Worm (Caenorhabditis elegans) whole organism, late embryonic: ENCODE measurements around the gene pus-1.

Source experiments
- C08G9.2 ChIP-seq: sonication (generic microtip); optimal IDR thresholded peaks from 2 replicates; lab custom pipeline; 2016; ENCODE audit warnings: mild to moderate bottlenecking, missing genetic modification characterization, moderate library complexity, missing compliant biosample characterization
- C38D4.7 ChIP-seq: fragments of 200-800 bp; sonication (Bioruptor generic); optimal IDR thresholded peaks from 2 replicates; lab custom pipeline; 2018; ENCODE audit warnings: mild to moderate bottlenecking, missing genetic modification characterization, moderate library complexity, missing compliant biosample characterization
- T23F11.4 ChIP-seq: fragments of 200-800 bp; sonication (Bioruptor generic); optimal IDR thresholded peaks from 2 replicates; lab custom pipeline; 2018; ENCODE audit warnings: mild to moderate bottlenecking, missing genetic modification characterization, missing compliant biosample characterization
- Y22D7AL.16 ChIP-seq: sonication (generic microtip); optimal IDR thresholded peaks from 2 replicates; lab custom pipeline; 2016; ENCODE audit warnings: missing genetic modification characterization, missing compliant biosample characterization
- ahr-1 ChIP-seq: sonication (generic microtip); optimal IDR thresholded peaks from 2 replicates; lab custom pipeline; 2016; ENCODE audit warnings: missing genetic modification characterization, missing compliant biosample characterization
- ama-1 ChIP-seq: fragments of 150-350 bp; optimal IDR thresholded peaks from 2 replicates; lab custom pipeline; 2014
- ceh-18 ChIP-seq: sonication (generic microtip); optimal IDR thresholded peaks from 2 replicates; lab custom pipeline; 2016; ENCODE audit warnings: missing genetic modification characterization, missing compliant biosample characterization
- ceh-19 ChIP-seq: fragments of 200-800 bp; sonication (Bioruptor generic); optimal IDR thresholded peaks from 2 replicates; lab custom pipeline; 2018; ENCODE audit warnings: mild to moderate bottlenecking, missing genetic modification characterization, missing compliant biosample characterization
- ceh-24 ChIP-seq: sonication (generic microtip); optimal IDR thresholded peaks from 2 replicates; lab custom pipeline; 2016; ENCODE audit warnings: mild to moderate bottlenecking, missing genetic modification characterization, missing compliant biosample characterization
- ceh-34 ChIP-seq: sonication (generic microtip); optimal IDR thresholded peaks from 2 replicates; lab custom pipeline; 2016; ENCODE audit warnings: mild to moderate bottlenecking, missing genetic modification characterization, missing compliant biosample characterization
- ceh-45 ChIP-seq: fragments of 200-800 bp; sonication (Bioruptor generic); IDR thresholded peaks from 2 replicates; pipeline ENCODE4 v1.3.6; 2022; ENCODE audit warnings: missing genetic modification reagents, missing genetic modification characterization, missing compliant biosample characterization
- ceh-48 ChIP-seq: sonication (generic microtip); optimal IDR thresholded peaks from 2 replicates; lab custom pipeline; 2016; ENCODE audit warnings: missing genetic modification characterization, inconsistent platforms, missing compliant biosample characterization
- ceh-6 ChIP-seq: fragments of 200-800 bp; sonication (Bioruptor generic); optimal IDR thresholded peaks from 2 replicates; lab custom pipeline; 2018; ENCODE audit warnings: mild to moderate bottlenecking, missing genetic modification characterization, missing compliant biosample characterization
- ceh-9 ChIP-seq: sonication (generic microtip); optimal IDR thresholded peaks from 2 replicates; lab custom pipeline; 2016; ENCODE audit warnings: mild to moderate bottlenecking, missing genetic modification characterization, inconsistent platforms, missing compliant biosample characterization
- che-1 ChIP-seq: sonication (generic microtip); optimal IDR thresholded peaks from 2 replicates; lab custom pipeline; 2016; ENCODE audit warnings: mild to moderate bottlenecking, missing genetic modification characterization, missing compliant biosample characterization
- dmd-4 ChIP-seq: sonication (generic microtip); optimal IDR thresholded peaks from 2 replicates; lab custom pipeline; 2016; ENCODE audit warnings: borderline replicate concordance, missing genetic modification characterization, missing compliant biosample characterization
- elt-2 ChIP-seq: sonication (generic microtip); optimal IDR thresholded peaks from 2 replicates; lab custom pipeline; 2016; ENCODE audit warnings: missing genetic modification reagents, missing genetic modification characterization, missing compliant biosample characterization
- ets-4 ChIP-seq: sonication (generic microtip); optimal IDR thresholded peaks from 2 replicates; lab custom pipeline; 2016; ENCODE audit warnings: missing genetic modification characterization, missing compliant biosample characterization
- eyg-1 ChIP-seq: sonication (generic microtip); optimal IDR thresholded peaks from 2 replicates; lab custom pipeline; 2016; ENCODE audit warnings: missing genotype, missing genetic modification characterization, missing compliant biosample characterization
- fax-1 ChIP-seq: sonication (generic microtip); optimal IDR thresholded peaks from 2 replicates; lab custom pipeline; 2016; ENCODE audit warnings: missing genotype, missing genetic modification characterization, missing compliant biosample characterization
- hlh-15 ChIP-seq: sonication (generic microtip); optimal IDR thresholded peaks from 2 replicates; lab custom pipeline; 2016; ENCODE audit warnings: missing genetic modification characterization, missing compliant biosample characterization
- hlh-30 ChIP-seq: sonication (generic microtip); optimal IDR thresholded peaks from 2 replicates; lab custom pipeline; 2017; ENCODE audit warnings: antibody characterized with exemption, missing genetic modification characterization, missing compliant biosample characterization; ENCODE audit not compliant: insufficient read depth
- lim-6 ChIP-seq: sonication (generic microtip); optimal IDR thresholded peaks from 2 replicates; lab custom pipeline; 2016; ENCODE audit warnings: missing genetic modification characterization, missing compliant biosample characterization
- lin-11 ChIP-seq: fragments of 200-800 bp; sonication (Bioruptor generic); optimal IDR thresholded peaks from 2 replicates; lab custom pipeline; 2018; ENCODE audit warnings: mild to moderate bottlenecking, missing genetic modification characterization, missing compliant biosample characterization
- mec-3 ChIP-seq: sonication (generic microtip); optimal IDR thresholded peaks from 2 replicates; lab custom pipeline; 2016; ENCODE audit warnings: borderline replicate concordance, missing genetic modification characterization, missing compliant biosample characterization
- nfya-1 ChIP-seq: sonication (generic microtip); optimal IDR thresholded peaks from 2 replicates; lab custom pipeline; 2017; ENCODE audit warnings: missing genetic modification characterization, mild to moderate bottlenecking, missing compliant biosample characterization, antibody characterized with exemption, moderate library complexity
- odd-2 ChIP-seq: sonication (generic microtip); optimal IDR thresholded peaks from 2 replicates; lab custom pipeline; 2017; ENCODE audit warnings: antibody characterized with exemption, mild to moderate bottlenecking, missing genetic modification characterization, missing compliant biosample characterization
- pat-9 ChIP-seq: fragments of 200-800 bp; sonication (Bioruptor generic); optimal IDR thresholded peaks from 2 replicates; lab custom pipeline; 2018; ENCODE audit warnings: mild to moderate bottlenecking, missing genetic modification characterization, moderate library complexity, missing compliant biosample characterization
- pha-4 ChIP-seq: fragments of 150-350 bp; optimal IDR thresholded peaks from 2 replicates; lab custom pipeline; 2018; ENCODE audit warnings: missing biosample characterization, missing genetic modification reagents, missing genetic modification characterization
- pros-1 ChIP-seq: fragments of 150-350 bp; optimal IDR thresholded peaks from 2 replicates; lab custom pipeline; 2014; ENCODE audit warnings: missing biosample characterization, missing genetic modification reagents, missing genetic modification characterization
- ref-2 ChIP-seq: sonication (generic microtip); optimal IDR thresholded peaks from 2 replicates; lab custom pipeline; 2016; ENCODE audit warnings: missing genetic modification characterization, missing compliant biosample characterization
- rnt-1 ChIP-seq: sonication (generic microtip); optimal IDR thresholded peaks from 2 replicates; lab custom pipeline; 2016; ENCODE audit warnings: missing genetic modification characterization, missing compliant biosample characterization
- sox-2 ChIP-seq: fragments of 200-800 bp; sonication (Bioruptor generic); IDR thresholded peaks from 2 replicates; pipeline ENCODE4 v1.3.6; 2022; ENCODE audit warnings: missing genetic modification reagents, missing genetic modification characterization, missing compliant biosample characterization
- sox-4 ChIP-seq: sonication (generic microtip); optimal IDR thresholded peaks from 2 replicates; lab custom pipeline; 2017; ENCODE audit warnings: mild to moderate bottlenecking, missing genetic modification characterization, inconsistent platforms, missing compliant biosample characterization
- ttx-3 ChIP-seq: sonication (generic microtip); optimal IDR thresholded peaks from 2 replicates; lab custom pipeline; 2016; ENCODE audit warnings: missing genetic modification reagents, missing genetic modification characterization, missing compliant biosample characterization
- unc-42 ChIP-seq: sonication (generic microtip); optimal IDR thresholded peaks from 2 replicates; lab custom pipeline; 2016; ENCODE audit warnings: missing genotype, missing genetic modification characterization, missing compliant biosample characterization
- unc-55 ChIP-seq: sonication (generic microtip); optimal IDR thresholded peaks from 2 replicates; lab custom pipeline; 2017; ENCODE audit warnings: missing biosample characterization, missing genetic modification reagents, missing genetic modification characterization
- unc-86 ChIP-seq: sonication (generic microtip); optimal IDR thresholded peaks from 2 replicates; lab custom pipeline; 2016; ENCODE audit warnings: missing genetic modification characterization, missing compliant biosample characterization
- ztf-16 ChIP-seq: sonication (generic microtip); optimal IDR thresholded peaks from 2 replicates; lab custom pipeline; 2017; ENCODE audit warnings: missing genetic modification characterization, missing compliant biosample characterization

pus-1 gene

ce11 chrV:16779971-16780370 is 14.8 kb downstream of the pus-1 start:
- no peak for TF ChIP-seq unc-42 (tag; lab: Kevin White, UChicago)
- no peak for TF ChIP-seq hlh-15 (tag; lab: Kevin White, UChicago)
- no peak for TF ChIP-seq ceh-48 (tag; lab: Kevin White, UChicago)
- no peak for TF ChIP-seq unc-55 (GFP tag; lab: Kevin White, UChicago)
- no peak for TF ChIP-seq ama-1 (lab: Kevin White, UChicago)
- no peak for TF ChIP-seq pha-4 (tag; lab: Kevin White, UChicago)
- no peak for TF ChIP-seq pat-9 (tag; lab: Kevin White, UChicago)
- no peak for TF ChIP-seq ceh-6 (GFP tag; lab: Kevin White, UChicago)
- TF ChIP-seq mec-3 (tag; lab: Kevin White, UChicago): no peak
- TF ChIP-seq dmd-4 (tag; lab: Kevin White, UChicago): no peak
- TF ChIP-seq lin-11 (tag; lab: Kevin White, UChicago): no peak
- no peak for TF ChIP-seq ttx-3 (tag; lab: Kevin White, UChicago)
- TF ChIP-seq elt-2 (tag; lab: Kevin White, UChicago): no peak
- TF ChIP-seq ceh-34 (tag; lab: Kevin White, UChicago): no peak
- no peak for TF ChIP-seq ref-2 (tag; lab: Kevin White, UChicago)
- no peak for TF ChIP-seq rnt-1 (tag; lab: Kevin White, UChicago)
- no peak for TF ChIP-seq ceh-24 (tag; lab: Kevin White, UChicago)

ce11 chrV:16779281-16779597 is 15.5 kb downstream of the pus-1 start:
- TF ChIP-seq ceh-45 (no peak), rnt-1 (tag; lab: Kevin White, UChicago) (no peak), ref-2 (tag; lab: Kevin White, UChicago) (no peak), ztf-16 (tag; lab: Kevin White, UChicago) (no peak), unc-86 (no peak), ahr-1 (tag; lab: Kevin White, UChicago) (no peak), ceh-6 (GFP tag; lab: Kevin White, UChicago) (no peak), sox-2 (GFP tag; lab: Robert Waterston, UW) (no peak), eyg-1 (tag; lab: Kevin White, UChicago) (no peak), che-1 (tag; lab: Kevin White, UChicago) (no peak), T23F11.4 (no peak), ceh-9 (no peak), lim-6 (no peak)

- TF ChIP-seq Y22D7AL.16 (no peak), ceh-19 (no peak), sox-4 (no peak), fax-1 (tag; lab: Kevin White, UChicago) (no peak), C08G9.2 (tag; lab: Kevin White, UChicago) (no peak), ceh-48 (tag; lab: Kevin White, UChicago) (no peak), elt-2 (tag; lab: Kevin White, UChicago) (no peak), C38D4.7 (no peak), ttx-3 (tag; lab: Kevin White, UChicago) (no peak), odd-2 (tag; lab: Kevin White, UChicago) (no peak), nfya-1 (no peak), pat-9 (tag; lab: Kevin White, UChicago) (no peak), hlh-30 (tag; lab: Kevin White, UChicago) (no peak), T23F11.4 (no peak), pros-1 (tag; lab: Kevin White, UChicago) (no peak), ceh-18 (no peak), unc-55 (GFP tag; lab: Kevin White, UChicago) (no peak), ets-4 (no peak)
Observed at ce11 chrV:16778540-16779280, 16.0 kb downstream of the pus-1 start.
